Worm (Caenorhabditis elegans): ENCODE data around the gene R11F4.2.

ce11 chrII:4085601-4086000, 2.7 kb downstream of the R11F4.2 start:
- no peak for TF ChIP-seq ztf-23 (GFP tag; IDR thresholded peaks at IDR 0.05)
- no peak for TF ChIP-seq tab-1 (GFP tag; IDR thresholded peaks at IDR 0.05)
- no peak for TF ChIP-seq klf-2 (GFP tag; conservative IDR thresholded peaks at IDR 0.05)
- no peak for TF ChIP-seq med-1 (GFP tag; optimal IDR thresholded peaks at IDR 0.05; ENCODE audit: insufficient read depth)
- TF ChIP-seq cog-1 (tag; optimal IDR thresholded peaks at IDR 0.05) = no peak
- no peak for TF ChIP-seq T22C8.4 (GFP tag; IDR thresholded peaks at IDR 0.05)
